Worm (Caenorhabditis elegans): ENCODE results near the gene mca-1.

mca-1 gene

ce11 chrIV:9634848-9635247 lies at the start of gene mca-1:
Gene mca-1, minus strand, starts transcription at chrIV:9634948.
- TF ChIP-seq lsy-2 (tag; optimal IDR thresholded peaks at IDR 0.05) (no peak), sma-9 (GFP tag; optimal IDR thresholded peaks at IDR 0.05) (no peak), sma-9 (tag; optimal IDR thresholded peaks at IDR 0.05) (no peak), sma-3 (GFP tag; optimal IDR thresholded peaks at IDR 0.05) (no peak), Y55F3AM.14 (GFP tag; optimal IDR thresholded peaks at IDR 0.05) (no peak), ztf-1 (GFP tag; conservative IDR thresholded peaks at IDR 0.05) (no peak), nhr-10 (tag; optimal IDR thresholded peaks at IDR 0.05) (no peak), elt-3 (tag; optimal IDR thresholded peaks at IDR 0.05) (no peak), nhr-6 (tag; optimal IDR thresholded peaks at IDR 0.05) (no peak)

DNA sequence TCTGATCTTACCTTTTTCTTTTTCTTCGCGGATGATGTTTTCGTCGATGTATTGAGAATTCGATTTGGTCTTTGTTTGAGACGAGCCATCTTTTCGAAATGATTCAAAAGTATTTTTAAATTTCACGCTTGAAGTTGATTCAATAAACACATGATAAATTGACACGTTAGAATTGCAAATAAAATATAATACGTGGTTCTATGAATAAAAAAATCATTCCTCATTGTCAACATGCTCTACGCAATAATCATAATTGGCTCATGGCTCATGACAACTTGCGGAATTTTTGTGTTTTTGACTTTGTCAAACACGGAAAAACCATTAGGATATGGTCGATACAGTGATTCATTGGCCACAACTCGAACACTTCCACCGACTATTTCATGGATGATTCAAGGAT lies 48.7 kb upstream of the mca-1 start, which contains the start of the genes htas-1 and ZK1251.3:
TSS of gene htas-1 (minus strand) at position 101 of the 400 bp plus-strand sequence.
TSS of gene ZK1251.3 (plus strand) at position 226 of the 400 bp plus-strand sequence.
- TF ChIP-seq gmeb-1 (tag; optimal IDR thresholded peaks at IDR 0.05) (no peak), snpc-4 (tag; optimal IDR thresholded peaks at IDR 0.05) (no peak), blmp-1 (tag; optimal IDR thresholded peaks at IDR 0.05; ENCODE audit: insufficient read depth) (no peak), nhr-6 (tag; optimal IDR thresholded peaks at IDR 0.05) (no peak), nhr-237 (tag; optimal IDR thresholded peaks at IDR 0.05) (no peak), Y55F3AM.14 (GFP tag; optimal IDR thresholded peaks at IDR 0.05) (no peak), lin-39 (tag; optimal IDR thresholded peaks at IDR 0.05) (no peak), unc-62 (GFP tag; optimal IDR thresholded peaks at IDR 0.05) (no peak), unc-39 (tag; optimal IDR thresholded peaks at IDR 0.05) (no peak), lsy-2 (tag; optimal IDR thresholded peaks at IDR 0.05) (no peak), alr-1 (tag; optimal IDR thresholded peaks at IDR 0.05) (no peak)

DNA sequence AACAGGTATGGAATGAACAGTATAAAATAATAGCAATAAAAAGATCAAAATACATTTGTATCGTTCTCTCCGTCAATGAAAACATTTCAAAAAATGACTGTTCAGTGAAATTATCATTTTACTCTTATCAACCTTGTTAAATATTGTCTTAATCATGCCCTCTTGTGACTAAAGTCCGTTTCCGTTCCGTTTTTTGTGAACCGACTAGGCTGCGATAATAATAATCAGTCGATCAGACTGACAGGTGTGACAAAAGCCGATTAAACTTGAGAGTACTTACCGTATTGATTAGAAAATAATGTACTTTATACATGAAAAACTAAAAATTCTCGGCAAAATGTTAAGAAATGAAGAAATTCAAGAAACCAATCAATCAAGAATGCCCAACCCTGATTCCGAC lies 47.8 kb upstream of the mca-1 start, which contains the start of gene ins-7:
TSS of gene ins-7 (minus strand) at position 332 of the 400 bp plus-strand sequence.
- TF ChIP-seq fos-1 (tag; optimal IDR thresholded peaks at IDR 0.05) (peak; percentile 65), sma-9 (GFP tag; optimal IDR thresholded peaks at IDR 0.05) (peak; percentile 21), sma-9 (tag; optimal IDR thresholded peaks at IDR 0.05) (no peak), skn-1 (tag; optimal IDR thresholded peaks at IDR 0.05) (no peak)

- TF ChIP-seq mdl-1 (tag; optimal IDR thresholded peaks at IDR 0.05) (no peak), ztf-11 (tag; optimal IDR thresholded peaks at IDR 0.05) (no peak), nhr-77 (tag; optimal IDR thresholded peaks at IDR 0.05) (no peak), gmeb-1 (tag; optimal IDR thresholded peaks at IDR 0.05) (no peak)
Measured at ce11 chrIV:9680841-9681240, 46.1 kb upstream of the mca-1 start, which contains the start of gene ins-8. Gene ins-8, minus strand, starts transcription at chrIV:9680941.

DNA sequence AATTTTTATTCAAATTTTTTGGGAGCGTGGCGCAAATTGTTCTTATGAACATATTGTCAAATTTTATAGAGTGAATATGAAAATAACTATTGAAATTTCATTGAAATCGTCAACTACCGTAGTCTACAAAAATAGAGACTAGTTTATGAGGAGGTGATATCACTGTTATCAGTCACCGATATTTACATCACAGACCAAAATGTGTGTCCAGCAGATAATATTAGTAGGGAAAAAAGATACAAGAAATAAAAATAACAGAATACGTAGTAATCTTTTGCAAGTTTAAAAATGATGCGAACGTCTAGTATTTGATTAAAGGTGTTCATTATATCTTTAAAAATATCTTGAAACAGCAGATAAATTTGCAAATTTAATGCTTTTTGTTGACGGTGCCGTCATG lies 44.5 kb upstream of the mca-1 start:
- TF ChIP-seq nhr-12 (tag; optimal IDR thresholded peaks at IDR 0.05): no peak
- TF ChIP-seq nhr-77 (tag; optimal IDR thresholded peaks at IDR 0.05): no peak
- TF ChIP-seq nhr-21 (tag; optimal IDR thresholded peaks at IDR 0.05): no peak
- TF ChIP-seq sem-4 (tag; optimal IDR thresholded peaks at IDR 0.05): no peak
- no peak for TF ChIP-seq ztf-1 (GFP tag; conservative IDR thresholded peaks at IDR 0.05)
- no peak for TF ChIP-seq peb-1 (tag; optimal IDR thresholded peaks at IDR 0.05)
- no peak for TF ChIP-seq mdl-1 (tag; optimal IDR thresholded peaks at IDR 0.05)
- no peak for TF ChIP-seq sma-9 (GFP tag; optimal IDR thresholded peaks at IDR 0.05)
- TF ChIP-seq sma-9 (tag; optimal IDR thresholded peaks at IDR 0.05): no peak
- no peak for TF ChIP-seq gmeb-1 (tag; optimal IDR thresholded peaks at IDR 0.05)
- TF ChIP-seq unc-62 (GFP tag; optimal IDR thresholded peaks at IDR 0.05): no peak
- TF ChIP-seq fos-1 (tag; optimal IDR thresholded peaks at IDR 0.05): no peak
- TF ChIP-seq nhr-23 (tag; optimal IDR thresholded peaks at IDR 0.05): no peak
- no peak for TF ChIP-seq nhr-25 (tag; optimal IDR thresholded peaks at IDR 0.05)
- TF ChIP-seq nhr-11 (tag; optimal IDR thresholded peaks at IDR 0.05): no peak
- TF ChIP-seq ztf-11 (tag; optimal IDR thresholded peaks at IDR 0.05): no peak
- no peak for TF ChIP-seq zag-1 (tag; optimal IDR thresholded peaks at IDR 0.05)
- no peak for TF ChIP-seq nhr-237 (tag; optimal IDR thresholded peaks at IDR 0.05)
- no peak for TF ChIP-seq dmd-4 (tag; optimal IDR thresholded peaks at IDR 0.05)
- no peak for TF ChIP-seq aly-2 (tag; optimal IDR thresholded peaks at IDR 0.05)

ce11 chrIV:9678007-9678406 lies 43.3 kb upstream of the mca-1 start:
- no peak for TF ChIP-seq aly-2 (tag; optimal IDR thresholded peaks at IDR 0.05)
- no peak for TF ChIP-seq Y55F3AM.14 (GFP tag; optimal IDR thresholded peaks at IDR 0.05)
- TF ChIP-seq ztf-11 (tag; optimal IDR thresholded peaks at IDR 0.05): no peak
- no peak for TF ChIP-seq crh-2 (tag; optimal IDR thresholded peaks at IDR 0.05)
